Fruit fly (Drosophila melanogaster) whole organism, embryonic: Measurements from ENCODE around the gene CG7296.

Source experiments
- B-H2 ChIP-seq: fragments of 200-800 bp; sonication (Bioruptor generic); optimal IDR thresholded peaks from 2 replicates; lab custom pipeline; 2018; ENCODE audit warnings: missing biosample characterization, mild to moderate bottlenecking, missing genetic modification characterization
- CG10267 ChIP-seq: fragments of 200-800 bp; sonication (Bioruptor generic); optimal IDR thresholded peaks from 2 replicates; lab custom pipeline; 2018; ENCODE audit warnings: missing biosample characterization, mild to moderate bottlenecking, missing genetic modification characterization, moderate library complexity
- CG11456 ChIP-seq: fragments of 200-800 bp; sonication (Bioruptor generic); IDR thresholded peaks from 3 replicates; pipeline ENCODE4 v1.3.6; 2022; ENCODE audit warnings: missing biosample characterization, missing genetic modification characterization
- CG11560 ChIP-seq: fragments of 200-800 bp; sonication (Bioruptor generic); IDR thresholded peaks from 3 replicates; pipeline ENCODE4 v1.3.6; 2022; ENCODE audit warnings: missing biosample characterization, missing genetic modification characterization
- CG12391 ChIP-seq: fragments of 200-800 bp; sonication (Bioruptor generic); optimal IDR thresholded peaks from 3 replicates; lab custom pipeline; 2018; ENCODE audit warnings: missing biosample characterization, mild to moderate bottlenecking, missing genetic modification characterization, moderate library complexity
- CG17361 ChIP-seq: fragments of 200-800 bp; sonication (Bioruptor generic); IDR thresholded peaks from 3 replicates; pipeline ENCODE4 v1.3.6; 2022; ENCODE audit warnings: missing biosample characterization, missing genetic modification characterization
- CG17612 ChIP-seq: fragments of 200-800 bp; sonication (Bioruptor generic); IDR thresholded peaks from 2 replicates; pipeline ENCODE4 v1.3.6; 2022; ENCODE audit warnings: missing biosample characterization, missing genetic modification characterization
- CG17829 ChIP-seq: fragments of 200-800 bp; optimal IDR thresholded peaks from 2 replicates; lab custom pipeline; 2019; ENCODE audit warnings: missing biosample characterization, mild to moderate bottlenecking, missing genetic modification characterization, moderate library complexity
- CG18011 ChIP-seq: fragments of 200-800 bp; sonication (Bioruptor generic); optimal IDR thresholded peaks from 2 replicates; lab custom pipeline; 2017; ENCODE audit warnings: missing biosample characterization, missing genetic modification characterization, mild to moderate bottlenecking, moderate library complexity, missing genotype
- CG18262 ChIP-seq: fragments of 200-800 bp; optimal IDR thresholded peaks from 3 replicates; lab custom pipeline; 2019; ENCODE audit warnings: missing biosample characterization, mild to moderate bottlenecking, missing genetic modification characterization, moderate library complexity
- CG2678 ChIP-seq: fragments of 200-800 bp; sonication (Bioruptor generic); optimal IDR thresholded peaks from 3 replicates; lab custom pipeline; 2019; ENCODE audit warnings: missing biosample characterization, mild to moderate bottlenecking, missing genetic modification characterization, moderate library complexity
- CG31441 ChIP-seq: fragments of 200-800 bp; sonication (Bioruptor generic); IDR thresholded peaks from 2 replicates; pipeline ENCODE4 v1.3.6; 2022; ENCODE audit warnings: missing biosample characterization, missing genetic modification characterization
- CG3847 ChIP-seq: fragments of 200-800 bp; sonication (Bioruptor generic); IDR thresholded peaks from 2 replicates; pipeline ENCODE4 v1.3.6; 2022; ENCODE audit warnings: missing biosample characterization, missing genetic modification characterization
- CG7556 ChIP-seq: fragments of 200-800 bp; sonication (Bioruptor generic); optimal IDR thresholded peaks from 2 replicates; lab custom pipeline; 2017; ENCODE audit warnings: missing biosample characterization, mild to moderate bottlenecking, missing genetic modification characterization
- CG7839 ChIP-seq: fragments of 200-800 bp; sonication (Bioruptor generic); optimal IDR thresholded peaks from 3 replicates; lab custom pipeline; 2018; ENCODE audit warnings: missing biosample characterization, mild to moderate bottlenecking, missing genetic modification characterization, moderate library complexity
- CG9727 ChIP-seq: fragments of 200-800 bp; sonication (Bioruptor generic); optimal IDR thresholded peaks from 3 replicates; lab custom pipeline; 2017; ENCODE audit warnings: missing biosample characterization, mild to moderate bottlenecking, missing genetic modification characterization
- CG9932 ChIP-seq: fragments of 200-800 bp; sonication (Bioruptor generic); IDR thresholded peaks from 2 replicates; pipeline ENCODE4 v1.3.6; 2022; ENCODE audit warnings: missing biosample characterization, missing genetic modification characterization
- D19A ChIP-seq: fragments of 200-800 bp; optimal IDR thresholded peaks from 3 replicates; lab custom pipeline; 2019; ENCODE audit warnings: missing biosample characterization, mild to moderate bottlenecking, missing genetic modification characterization, moderate library complexity
- Dek ChIP-seq: fragments of 200-800 bp; sonication (Bioruptor generic); optimal IDR thresholded peaks from 3 replicates; lab custom pipeline; 2019; ENCODE audit warnings: missing biosample characterization, mild to moderate bottlenecking, missing genetic modification characterization, moderate library complexity
- Eip74EF ChIP-seq, 2 experiments: fragments of 200-800 bp in 1 of 2; fragments of >200 bp in 1 of 2; sonication (Bioruptor generic) in 1 of 2; optimal IDR thresholded peaks; 2 replicates each; lab custom pipeline; 2017 to 2019; ENCODE audit warnings: missing biosample characterization in 2 of 2, missing genetic modification characterization in 2 of 2, mild to moderate bottlenecking in 1 of 2, moderate library complexity in 1 of 2
- Fer2 ChIP-seq: fragments of 200-800 bp; sonication (Bioruptor generic); optimal IDR thresholded peaks from 2 replicates; lab custom pipeline; 2018; ENCODE audit warnings: missing biosample characterization, mild to moderate bottlenecking, missing genetic modification characterization, moderate library complexity
- Hr51 ChIP-seq, 2 experiments: fragments of 200-800 bp; sonication (Bioruptor generic); optimal IDR thresholded peaks; 2 replicates in 1 of 2; 3 replicates in 1 of 2; lab custom pipeline; 2016 to 2018; ENCODE audit warnings: missing biosample characterization in 2 of 2, missing genetic modification characterization in 2 of 2, mild to moderate bottlenecking in 1 of 2, moderate library complexity in 1 of 2
- Lpt ChIP-seq: fragments of >200 bp; optimal IDR thresholded peaks from 2 replicates; lab custom pipeline; 2018; ENCODE audit warnings: missing biosample characterization, missing genetic modification characterization
- Med ChIP-seq: fragments of 200-800 bp; sonication (Bioruptor generic); peaks from one replicate; lab custom pipeline; 2016; ENCODE audit warnings: missing biosample characterization, missing genetic modification characterization, mild to moderate bottlenecking, inconsistent platforms, moderate library complexity
- Meics ChIP-seq: fragments of 200-800 bp; sonication (Bioruptor generic); optimal IDR thresholded peaks from 2 replicates; lab custom pipeline; 2017; ENCODE audit warnings: missing biosample characterization, mild to moderate bottlenecking, missing genetic modification characterization
- NFAT ChIP-seq: fragments of 200-800 bp; sonication (Bioruptor generic); IDR thresholded peaks from 2 replicates; pipeline ENCODE4 v1.3.6; 2022; ENCODE audit warnings: missing biosample characterization, missing genetic modification characterization
- Poxn ChIP-seq: fragments of 200-800 bp; sonication (Bioruptor generic); IDR thresholded peaks from 2 replicates; pipeline ENCODE4 v1.3.6; 2022; ENCODE audit warnings: missing biosample characterization, missing genetic modification characterization
- Xrp1 ChIP-seq: fragments of 200-800 bp; sonication (Bioruptor generic); IDR thresholded peaks from 2 replicates; pipeline ENCODE4 v1.3.6; 2022; ENCODE audit warnings: missing biosample characterization, missing genetic modification characterization
- ase ChIP-seq: fragments of 200-800 bp; sonication (Bioruptor generic); IDR thresholded peaks from 3 replicates; pipeline ENCODE4 v1.3.6; 2022; ENCODE audit warnings: missing biosample characterization, missing genetic modification characterization
- cas ChIP-seq: fragments of 200-800 bp; sonication (Bioruptor generic); IDR thresholded peaks from 2 replicates; pipeline ENCODE4 v1.3.6; 2022; ENCODE audit warnings: missing biosample characterization, missing genetic modification characterization
- chinmo ChIP-seq: fragments of 200-800 bp; sonication (Bioruptor generic); IDR thresholded peaks from 4 replicates; pipeline ENCODE4 v1.3.6; 2022; ENCODE audit warnings: missing biosample characterization, missing genetic modification characterization; ENCODE audit not compliant: partially characterized antibody
- crc ChIP-seq: fragments of 200-800 bp; sonication (Bioruptor generic); optimal IDR thresholded peaks from 2 replicates; lab custom pipeline; 2016; ENCODE audit warnings: missing biosample characterization, missing genetic modification characterization
- dpn ChIP-seq, 2 experiments: fragments of 200-800 bp; sonication (Bioruptor generic); optimal IDR thresholded peaks; 3 replicates each; lab custom pipeline; 2016; ENCODE audit warnings: missing biosample characterization in 2 of 2, missing genetic modification characterization in 2 of 2
- gcm2 ChIP-seq: fragments of 200-800 bp; sonication (Bioruptor generic); optimal IDR thresholded peaks from 2 replicates; lab custom pipeline; 2016; ENCODE audit warnings: missing biosample characterization, missing genetic modification characterization
- grau ChIP-seq: fragments of 200-800 bp; optimal IDR thresholded peaks from 3 replicates; lab custom pipeline; 2019; ENCODE audit warnings: missing biosample characterization, mild to moderate bottlenecking, missing genetic modification characterization, moderate library complexity
- gsb-n ChIP-seq: fragments of 200-800 bp; sonication (Bioruptor generic); optimal IDR thresholded peaks from 3 replicates; lab custom pipeline; 2018; ENCODE audit warnings: missing biosample characterization, mild to moderate bottlenecking, missing genetic modification characterization
- hb ChIP-seq: fragments of 200-800 bp; sonication (Bioruptor generic); IDR thresholded peaks from 3 replicates; pipeline ENCODE4 v1.3.6; 2022; ENCODE audit warnings: missing biosample characterization, missing genetic modification characterization; ENCODE audit not compliant: partially characterized antibody
- mld ChIP-seq: fragments of 200-800 bp; sonication (Bioruptor generic); IDR thresholded peaks from 3 replicates; pipeline ENCODE4 v1.3.6; 2022; ENCODE audit warnings: missing biosample characterization, missing genetic modification characterization; ENCODE audit not compliant: partially characterized antibody
- prd ChIP-seq, 3 experiments: fragments of >200 bp in 2 of 3; fragments of 200-800 bp in 1 of 3; sonication (Bioruptor generic) in 1 of 3; optimal IDR thresholded peaks in 2 of 3; IDR thresholded peaks in 1 of 3; 2 replicates in 2 of 3; 3 replicates in 1 of 3; pipeline versions ENCODE4 v1.3.6 to Lab custom; 2017 to 2022; ENCODE audit warnings: missing biosample characterization in 1 of 3, missing genetic modification characterization in 1 of 3
- pzg ChIP-seq: fragments of 200-800 bp; sonication (Bioruptor generic); optimal IDR thresholded peaks from 3 replicates; lab custom pipeline; 2018; ENCODE audit warnings: missing biosample characterization, mild to moderate bottlenecking, missing genetic modification characterization, moderate library complexity
- row ChIP-seq: fragments of 200-800 bp; sonication (Bioruptor generic); IDR thresholded peaks from 3 replicates; pipeline ENCODE4 v1.3.6; 2022; ENCODE audit warnings: missing biosample characterization, missing genetic modification characterization
- sd ChIP-seq: fragments of 200-800 bp; sonication (Bioruptor generic); optimal IDR thresholded peaks from 3 replicates; lab custom pipeline; 2018; ENCODE audit warnings: missing biosample characterization, mild to moderate bottlenecking, missing genetic modification characterization, moderate library complexity
- sisA ChIP-seq: fragments of 200-800 bp; sonication (Bioruptor generic); IDR thresholded peaks from 2 replicates; pipeline ENCODE4 v1.3.6; 2022; ENCODE audit warnings: missing biosample characterization, missing genetic modification characterization
- so ChIP-seq: fragments of 200-800 bp; sonication (Bioruptor generic); IDR thresholded peaks from 3 replicates; pipeline ENCODE4 v1.3.6; 2022; ENCODE audit warnings: missing biosample characterization, missing genetic modification characterization
- sr ChIP-seq: fragments of 200-800 bp; sonication (Bioruptor generic); IDR thresholded peaks from 3 replicates; pipeline ENCODE4 v1.3.6; 2022; ENCODE audit warnings: missing biosample characterization, missing genetic modification characterization

CG7296 gene

dm6 chr2L:10689221-10690034 is 2.6 kb upstream of the CG7296 start, which contains the start of gene CG7294 (continued):
- TF ChIP-seq Dek (tag; lab: Kevin White, UChicago) (peak; percentile 10), CG7556 (GFP tag; lab: Kevin White, UChicago) (peak; percentile 49), CG12391 (peak; percentile 37), CG7839 (tag; lab: Kevin White, UChicago) (peak; percentile 28), row (GFP tag; lab: Robert Waterston, UW) (peak; percentile 21; the same call in 1 of the 3 replicates), CG18262 (tag; lab: Kevin White, UChicago) (peak; percentile 72), dpn (GFP tag; optimal IDR thresholded peaks at IDR 0.05; lab: Kevin White, UChicago) (no peak), CG17829 (tag; lab: Kevin White, UChicago) (peak; percentile 27), Fer2 (no peak), gcm2 (GFP tag; lab: Kevin White, UChicago) (no peak), pzg (GFP tag; lab: Kevin White, UChicago) (no peak), D19A (tag; lab: Kevin White, UChicago) (peak; percentile 45), grau (tag; lab: Kevin White, UChicago) (peak; percentile 50), mld (GFP tag; lab: Robert Waterston, UW) (no peak), Xrp1 (GFP tag; lab: Robert Waterston, UW) (no peak; the same call in 1 of the 2 replicates), Meics (peak; percentile 23), CG18011 (GFP tag; lab: Kevin White, UChicago) (no peak), CG31441 (GFP tag; lab: Robert Waterston, UW) (peak; percentile 63), CG2678 (peak; percentile 61), gsb-n (peak; percentile 11), CG10267 (tag; lab: Kevin White, UChicago) (peak; percentile 38), CG11560 (tag; lab: Robert Waterston, UW) (no peak), so (GFP tag; lab: Robert Waterston, UW) (no peak), hb (GFP tag; lab: Robert Waterston, UW) (no peak), Hr51 (GFP tag; optimal IDR thresholded peaks at IDR 0.05; lab: Kevin White, UChicago) (peak in 1 of 2 experiments; percentile 28), CG9727 (peak; percentile 13), sr (peak; percentile 72; the same call in 2 of the 3 replicates), CG17361 (GFP tag; lab: Robert Waterston, UW) (peak; percentile 66), B-H2 (GFP tag; lab: Kevin White, UChicago) (no peak)

- peak; percentile 53; the same call in 1 of the 3 replicates for TF ChIP-seq CG11456 (GFP tag; lab: Robert Waterston, UW)
- TF ChIP-seq sisA (GFP tag; lab: Robert Waterston, UW) = 0 out of 2 replicates have a peak, but pooled peaks have one; percentile 15
- no peak for TF ChIP-seq Poxn (GFP tag; lab: Robert Waterston, UW)
- TF ChIP-seq Lpt (GFP tag; lab: Kevin White, UChicago) = no peak
- no peak for TF ChIP-seq ase (GFP tag; lab: Robert Waterston, UW)
- peak; percentile 73; the same call in 2 of the 3 replicates for TF ChIP-seq sr
- no peak for TF ChIP-seq Eip74EF (GFP tag; optimal IDR thresholded peaks at IDR 0.05; lab: Kevin White, UChicago)
- no peak for TF ChIP-seq crc (GFP tag; lab: Kevin White, UChicago)
- no peak for TF ChIP-seq so (GFP tag; lab: Robert Waterston, UW)
- no peak for TF ChIP-seq prd (optimal IDR thresholded peaks at IDR 0.05; lab: Kevin White, UChicago)
- TF ChIP-seq prd (GFP tag; IDR thresholded peaks at IDR 0.05; lab: Robert Waterston, UW) = 0 out of 3 replicates have a peak, but pooled peaks have one; percentile 5
- TF ChIP-seq NFAT (GFP tag; lab: Robert Waterston, UW) = 0 out of 2 replicates have a peak, but pooled peaks have one; percentile 16
- TF ChIP-seq CG17612 (GFP tag; lab: Robert Waterston, UW) = 0 out of 2 replicates have a peak, but pooled peaks have one; percentile 20
- TF ChIP-seq CG9932 (GFP tag; lab: Robert Waterston, UW) = peak; percentile 28; the same call in 1 of the 2 replicates
- 0 out of 2 replicates have a peak, but pooled peaks have one; percentile 11 for TF ChIP-seq CG3847 (GFP tag; lab: Robert Waterston, UW)
- peak; percentile 28 for TF ChIP-seq Med
- 0 out of 2 replicates have a peak, but pooled peaks have one; percentile 27 for TF ChIP-seq cas (GFP tag; lab: Robert Waterston, UW)
- TF ChIP-seq chinmo = 0 out of 4 replicates have a peak, but pooled peaks have one; percentile 18
- no peak for TF ChIP-seq sd (tag; lab: Kevin White, UChicago)
Observed at dm6 chr2L:10688764-10689163, 1.9 kb upstream of the CG7296 start.
